Worm (Caenorhabditis elegans): ENCODE measurements around the gene F22F7.8.
"Not testable (repeated sequence)": the region's sequence is repeated elsewhere in the genome, so short reads cannot be mapped to it uniquely, and the experiment has no call there.

Gene F22F7.8

DNA sequence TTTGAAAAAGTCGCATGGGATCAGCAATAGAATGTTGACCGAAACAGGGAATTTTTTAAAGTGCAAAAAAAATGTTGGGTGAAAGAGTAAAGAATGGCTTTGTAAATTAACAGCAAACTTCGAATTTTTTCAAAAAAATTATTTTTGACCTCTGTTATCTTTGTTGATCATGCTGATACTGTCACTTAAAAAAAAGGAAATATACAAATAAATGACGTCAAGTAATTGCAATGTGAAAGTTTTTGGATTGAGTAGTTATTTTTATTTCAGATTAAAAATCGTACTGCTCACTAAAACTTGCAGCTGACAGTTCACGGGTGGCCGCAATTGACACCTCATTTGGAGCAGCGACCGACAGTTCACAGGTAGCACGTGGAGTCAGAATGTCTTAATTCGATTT lies 29.1 kb upstream of the F22F7.8 start, which contains the start of gene C45H4.13:
Gene C45H4.13 (minus strand): TSS at position 101 of the 400 bp plus-strand sequence.
- TF ChIP-seq ama-1 (optimal IDR thresholded peaks at IDR 0.05) (no peak), tra-4 (tag; optimal IDR thresholded peaks at IDR 0.05) (no peak), B0310.2 (tag; optimal IDR thresholded peaks at IDR 0.05) (no peak), tbx-37 (GFP tag; conservative IDR thresholded peaks at IDR 0.05) (no peak), F13C5.2 (tag; optimal IDR thresholded peaks at IDR 0.05) (no peak), pes-1 (GFP tag; IDR thresholded peaks at IDR 0.05) (no peak), hmbx-1 (tag; optimal IDR thresholded peaks at IDR 0.05) (no peak), scrt-1 (GFP tag; IDR thresholded peaks at IDR 0.05) (no peak), flt-1 (GFP tag; IDR thresholded peaks at IDR 0.05) (no peak), hnd-1 (tag; optimal IDR thresholded peaks at IDR 0.05) (no peak), ets-7 (tag; optimal IDR thresholded peaks at IDR 0.05) (no peak), ceh-36 (tag; optimal IDR thresholded peaks at IDR 0.05) (no peak), hmg-4 (GFP tag; optimal IDR thresholded peaks at IDR 0.05) (no peak), sea-1 (GFP tag; conservative IDR thresholded peaks at IDR 0.05) (no peak), tbx-11 (GFP tag; IDR thresholded peaks at IDR 0.05) (no peak), aly-1 (tag; optimal IDR thresholded peaks at IDR 0.05) (no peak), ceh-13 (GFP tag; optimal IDR thresholded peaks at IDR 0.05) (no peak)

DNA sequence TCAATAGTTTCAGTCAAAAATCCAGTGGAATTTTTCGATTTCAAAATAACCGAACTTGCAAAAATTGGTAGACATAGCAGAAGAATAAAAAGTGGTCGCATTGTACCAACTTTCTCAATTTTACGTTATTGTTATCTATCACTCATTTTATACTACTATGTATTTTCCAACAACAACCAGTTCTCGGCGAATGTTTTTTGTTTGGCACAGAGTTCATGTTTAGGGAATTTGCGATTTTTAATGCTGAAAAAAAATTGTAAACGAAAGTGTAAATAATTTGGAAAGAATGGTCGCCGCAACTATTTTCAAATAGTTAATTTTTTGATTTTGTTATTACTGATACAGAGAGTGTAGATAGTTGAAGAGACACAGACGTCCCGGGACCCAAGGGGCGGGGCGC lies 27.7 kb upstream of the F22F7.8 start, which contains the start of gene C45H4.21:
Gene C45H4.21 (minus strand): TSS at position 101 of the 400 bp plus-strand sequence.
- TF ChIP-seq flt-1 (GFP tag; IDR thresholded peaks at IDR 0.05) (no peak), sea-1 (GFP tag; conservative IDR thresholded peaks at IDR 0.05) (no peak), ceh-36 (tag; optimal IDR thresholded peaks at IDR 0.05) (no peak), ets-7 (tag; optimal IDR thresholded peaks at IDR 0.05) (no peak)

DNA sequence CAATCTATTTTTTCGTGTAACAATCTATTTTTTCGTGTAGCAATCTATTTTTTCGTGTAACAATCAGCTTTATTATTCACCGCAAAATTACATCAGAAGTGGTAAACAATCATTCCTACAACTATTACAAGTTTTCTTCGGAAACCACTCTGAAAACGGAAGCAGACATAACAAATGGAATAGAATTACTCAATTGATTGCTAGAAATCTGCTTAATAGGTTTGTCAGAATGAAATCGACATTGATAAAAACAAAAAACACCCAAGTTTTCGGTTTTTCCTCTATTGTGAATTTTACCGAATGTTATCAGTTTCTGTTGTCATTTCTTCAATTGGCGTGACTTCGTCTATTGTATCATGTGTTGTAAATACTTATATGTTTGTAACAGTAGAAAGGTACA lies 25.0 kb upstream of the F22F7.8 start, which contains the start of gene srbc-20:
Gene srbc-20 (plus strand): TSS at position 301 of the 400 bp plus-strand sequence.
- TF ChIP-seq ceh-36 (tag; optimal IDR thresholded peaks at IDR 0.05) = no peak

DNA sequence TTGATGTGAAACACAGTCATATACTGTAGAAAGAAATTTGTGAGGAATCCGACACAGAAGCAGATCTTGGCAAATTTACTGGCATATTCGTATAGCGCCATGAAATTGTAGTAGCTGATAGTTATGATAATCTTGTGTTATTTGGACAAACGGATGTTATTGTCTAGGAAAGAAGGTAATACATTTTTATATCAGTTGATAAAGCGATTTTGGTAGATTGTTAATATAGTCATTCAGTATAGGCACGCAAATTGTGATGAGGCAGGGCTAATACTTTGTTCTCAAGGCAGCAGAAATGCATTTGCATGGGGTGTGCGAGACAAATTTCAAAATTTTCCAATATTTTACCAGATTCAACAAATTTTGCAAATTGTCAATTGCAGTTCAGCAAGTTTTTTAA lies 24.3 kb upstream of the F22F7.8 start, which contains the start of gene str-52:
Gene str-52 (minus strand): TSS at position 101 of the 400 bp plus-strand sequence.
- TF ChIP-seq hnd-1 (tag; optimal IDR thresholded peaks at IDR 0.05) (no peak), ama-1 (optimal IDR thresholded peaks at IDR 0.05) (no peak), hmbx-1 (tag; optimal IDR thresholded peaks at IDR 0.05) (no peak), tbx-37 (GFP tag; conservative IDR thresholded peaks at IDR 0.05) (no peak), scrt-1 (GFP tag; IDR thresholded peaks at IDR 0.05) (no peak), tbx-11 (GFP tag; IDR thresholded peaks at IDR 0.05) (no peak), ets-7 (tag; optimal IDR thresholded peaks at IDR 0.05) (no peak), aly-1 (tag; optimal IDR thresholded peaks at IDR 0.05) (no peak)

DNA sequence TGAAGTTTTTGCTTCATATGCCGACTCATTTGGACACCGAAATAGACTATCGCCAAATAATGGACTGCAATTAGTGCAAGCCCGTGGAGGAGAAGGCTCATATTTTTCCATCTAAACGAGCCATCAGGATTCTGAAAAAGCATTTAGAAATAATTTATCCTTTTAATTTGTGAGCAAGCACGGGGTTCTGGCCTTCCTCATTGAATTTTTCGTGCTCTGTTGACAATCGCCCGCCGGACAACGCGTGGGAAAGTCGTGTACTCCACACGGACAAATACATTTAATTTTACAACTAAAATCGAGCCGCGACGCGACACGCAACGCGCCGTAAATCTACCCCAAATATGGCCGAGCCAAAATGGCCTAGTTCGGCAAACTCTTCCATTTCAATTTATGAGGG lies 22.6 kb upstream of the F22F7.8 start, which contains the start of gene F22F7.12:
Gene F22F7.12 (minus strand): TSS at position 101 of the 400 bp plus-strand sequence.
- TF ChIP-seq hnd-1 (tag; optimal IDR thresholded peaks at IDR 0.05); ets-7 (tag; optimal IDR thresholded peaks at IDR 0.05); hmg-4 (GFP tag; optimal IDR thresholded peaks at IDR 0.05): not testable (repeated sequence)

DNA sequence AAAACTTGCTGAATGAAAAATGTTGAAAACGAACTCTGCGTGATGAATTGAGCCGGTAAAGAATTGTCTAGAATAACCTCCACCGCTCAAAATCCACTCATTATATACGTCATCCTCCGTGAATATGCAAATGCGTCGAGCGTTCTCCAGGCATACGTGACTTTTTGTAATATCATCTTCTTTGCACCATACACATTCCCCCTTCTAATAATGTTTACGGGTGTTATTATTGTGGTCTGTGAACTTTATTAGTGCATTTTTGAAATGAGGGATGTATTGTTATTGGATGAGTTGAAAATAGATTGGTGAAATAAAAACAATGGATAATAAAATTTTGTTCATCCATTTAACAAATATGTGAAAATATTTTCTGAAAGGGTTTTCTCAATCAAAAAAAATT lies 18.2 kb upstream of the F22F7.8 start, which contains the start of gene F22F7.7:
Gene F22F7.7 (minus strand): TSS at position 125 of the 400 bp plus-strand sequence.
- TF ChIP-seq ceh-13 (GFP tag; optimal IDR thresholded peaks at IDR 0.05) (no peak), F13C5.2 (tag; optimal IDR thresholded peaks at IDR 0.05) (no peak), tbx-11 (GFP tag; IDR thresholded peaks at IDR 0.05) (no peak), ama-1 (optimal IDR thresholded peaks at IDR 0.05) (no peak), hmg-4 (GFP tag; optimal IDR thresholded peaks at IDR 0.05) (no peak), hnd-1 (tag; optimal IDR thresholded peaks at IDR 0.05) (no peak)

DNA sequence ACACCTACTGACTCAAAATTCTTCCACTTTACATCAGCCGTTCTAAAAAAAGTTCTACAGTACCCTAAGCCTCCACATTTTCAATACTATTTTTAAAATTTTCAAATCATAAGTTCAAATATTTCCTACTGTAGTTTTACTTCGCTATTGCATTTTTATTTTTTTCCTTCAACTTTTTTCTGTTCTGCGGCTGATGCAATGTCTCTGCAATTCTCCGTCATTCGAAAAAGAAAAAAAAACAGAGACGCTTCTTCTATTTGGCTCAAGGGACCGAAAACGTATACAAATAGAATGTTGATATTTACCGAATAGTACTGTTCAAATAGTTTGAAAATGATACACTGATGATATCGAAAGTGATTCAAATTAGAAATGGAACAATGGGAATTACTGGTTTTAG lies 16.5 kb upstream of the F22F7.8 start:
- TF ChIP-seq ama-1 (optimal IDR thresholded peaks at IDR 0.05) = no peak
- no peak for TF ChIP-seq hmg-4 (GFP tag; optimal IDR thresholded peaks at IDR 0.05)
- TF ChIP-seq flt-1 (GFP tag; IDR thresholded peaks at IDR 0.05) = no peak
- TF ChIP-seq sea-1 (GFP tag; conservative IDR thresholded peaks at IDR 0.05) = no peak

DNA sequence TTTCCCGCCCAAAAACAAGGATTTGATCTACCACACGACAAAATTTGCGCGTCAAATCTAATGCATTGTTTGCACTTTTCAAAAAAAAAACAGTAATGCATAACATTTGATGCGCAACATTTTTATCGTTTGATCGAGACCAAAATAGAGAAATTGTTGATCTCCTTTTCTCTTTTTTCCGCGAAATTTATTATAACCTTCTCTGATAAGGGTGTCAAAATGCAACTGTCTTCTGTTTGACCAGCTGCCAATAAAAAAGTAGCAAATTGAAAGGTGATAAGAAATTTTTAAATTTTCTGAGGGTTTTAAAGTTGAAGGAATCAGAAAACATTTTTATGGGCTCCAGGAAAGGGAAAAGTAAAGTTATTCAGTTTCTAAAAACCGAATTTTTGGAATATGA lies 15.2 kb upstream of the F22F7.8 start:
- no peak for TF ChIP-seq scrt-1 (GFP tag; IDR thresholded peaks at IDR 0.05)
- no peak for TF ChIP-seq flt-1 (GFP tag; IDR thresholded peaks at IDR 0.05)
- TF ChIP-seq hnd-1 (tag; optimal IDR thresholded peaks at IDR 0.05) = no peak
- no peak for TF ChIP-seq pes-1 (GFP tag; IDR thresholded peaks at IDR 0.05)
- TF ChIP-seq B0310.2 (tag; optimal IDR thresholded peaks at IDR 0.05) = no peak
- no peak for TF ChIP-seq ets-7 (tag; optimal IDR thresholded peaks at IDR 0.05)
- TF ChIP-seq aly-1 (tag; optimal IDR thresholded peaks at IDR 0.05) = no peak
- no peak for TF ChIP-seq hmg-4 (GFP tag; optimal IDR thresholded peaks at IDR 0.05)
- no peak for TF ChIP-seq hmbx-1 (tag; optimal IDR thresholded peaks at IDR 0.05)
- TF ChIP-seq F13C5.2 (tag; optimal IDR thresholded peaks at IDR 0.05) = no peak
- no peak for TF ChIP-seq tbx-37 (GFP tag; conservative IDR thresholded peaks at IDR 0.05)

DNA sequence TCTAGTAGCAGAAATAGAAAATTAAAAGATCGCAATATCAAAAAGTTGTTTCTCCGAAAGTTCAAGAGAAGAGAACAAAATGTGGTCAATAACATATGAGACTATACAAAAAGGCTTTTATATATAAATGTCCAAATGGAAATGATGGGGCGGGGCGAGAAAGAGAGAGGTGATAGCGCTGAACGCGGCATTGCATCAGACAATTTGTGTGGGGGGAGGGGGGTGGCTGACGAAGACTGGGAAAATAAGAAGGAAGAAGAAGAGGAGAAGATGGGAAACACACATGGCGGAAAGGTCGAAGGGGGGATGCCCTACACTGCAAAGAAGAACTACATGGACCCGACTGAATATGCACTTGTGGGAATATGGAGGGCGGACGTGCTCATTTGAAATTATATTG lies 13.6 kb upstream of the F22F7.8 start:
- TF ChIP-seq hmg-4 (GFP tag; optimal IDR thresholded peaks at IDR 0.05) (no peak), ceh-36 (tag; optimal IDR thresholded peaks at IDR 0.05) (no peak), tbx-11 (GFP tag; IDR thresholded peaks at IDR 0.05) (no peak), hnd-1 (tag; optimal IDR thresholded peaks at IDR 0.05) (no peak), B0310.2 (tag; optimal IDR thresholded peaks at IDR 0.05) (no peak), ets-7 (tag; optimal IDR thresholded peaks at IDR 0.05) (no peak), ama-1 (optimal IDR thresholded peaks at IDR 0.05) (no peak), aly-1 (tag; optimal IDR thresholded peaks at IDR 0.05) (no peak), ceh-13 (GFP tag; optimal IDR thresholded peaks at IDR 0.05) (no peak)
